Fruit fly (Drosophila melanogaster) whole organism, embryonic: ENCODE results near the gene CG43999.
A peak's percentile ranks its signal among the peaks of the same experiment; 100 is the strongest.

Source experiments
- Antp ChIP-seq: fragments of 200-800 bp; sonication (Bioruptor generic); optimal IDR thresholded peaks from 3 replicates; lab custom pipeline; 2016; ENCODE audit warnings: missing biosample characterization, missing genetic modification characterization
- Bgb ChIP-seq: fragments of 200-800 bp; sonication (Bioruptor generic); IDR thresholded peaks from 2 replicates; pipeline ENCODE4 v1.3.6; 2022; ENCODE audit warnings: missing biosample characterization, missing genetic modification characterization; ENCODE audit not compliant: partially characterized antibody
- CG11456 ChIP-seq: fragments of 200-800 bp; sonication (Bioruptor generic); IDR thresholded peaks from 3 replicates; pipeline ENCODE4 v1.3.6; 2022; ENCODE audit warnings: missing biosample characterization, missing genetic modification characterization
- CG11560 ChIP-seq: fragments of 200-800 bp; sonication (Bioruptor generic); IDR thresholded peaks from 3 replicates; pipeline ENCODE4 v1.3.6; 2022; ENCODE audit warnings: missing biosample characterization, missing genetic modification characterization
- CG12071 ChIP-seq: fragments of 200-800 bp; sonication (Bioruptor generic); optimal IDR thresholded peaks from 3 replicates; lab custom pipeline; 2018; ENCODE audit warnings: missing biosample characterization, mild to moderate bottlenecking, missing genetic modification characterization
- CG12104 ChIP-seq: fragments of 200-800 bp; sonication (Bioruptor generic); optimal IDR thresholded peaks from 3 replicates; lab custom pipeline; 2016; ENCODE audit warnings: missing biosample characterization, missing genetic modification characterization
- CG12659 ChIP-seq: fragments of 200-800 bp; sonication (Bioruptor generic); optimal IDR thresholded peaks from 3 replicates; lab custom pipeline; 2017; ENCODE audit warnings: mild to moderate bottlenecking, missing biosample characterization, missing genetic modification reagents, missing genetic modification characterization
- CG13296 ChIP-seq: fragments of 200-800 bp; sonication (Bioruptor generic); optimal IDR thresholded peaks from 3 replicates; lab custom pipeline; 2018; ENCODE audit warnings: missing biosample characterization, mild to moderate bottlenecking, missing genetic modification characterization
- CG14965 ChIP-seq: fragments of 200-800 bp; sonication (Bioruptor generic); optimal IDR thresholded peaks from 2 replicates; lab custom pipeline; 2016; ENCODE audit warnings: missing biosample characterization, missing genetic modification characterization, borderline replicate concordance
- CG16863 ChIP-seq: fragments of 200-800 bp; sonication (Bioruptor generic); optimal IDR thresholded peaks from 3 replicates; lab custom pipeline; 2016; ENCODE audit warnings: missing biosample characterization, missing genetic modification characterization
- CG17568 ChIP-seq: fragments of 200-800 bp; sonication (Bioruptor generic); optimal IDR thresholded peaks from 2 replicates; lab custom pipeline; 2018; ENCODE audit warnings: missing biosample characterization, mild to moderate bottlenecking, missing genetic modification characterization, moderate library complexity
- CG17802 ChIP-seq: fragments of 200-800 bp; sonication (Bioruptor generic); optimal IDR thresholded peaks from 2 replicates; lab custom pipeline; 2018; ENCODE audit warnings: missing biosample characterization, mild to moderate bottlenecking, missing genetic modification characterization, moderate library complexity
- CG2120 ChIP-seq: fragments of 200-800 bp; sonication (Bioruptor generic); optimal IDR thresholded peaks from 3 replicates; lab custom pipeline; 2016; ENCODE audit warnings: missing biosample characterization, missing genetic modification characterization
- CG34224 ChIP-seq: fragments of 200-800 bp; sonication (Bioruptor generic); IDR thresholded peaks from 3 replicates; pipeline ENCODE4 v1.3.6; 2022; ENCODE audit warnings: missing biosample characterization, missing genetic modification characterization; ENCODE audit not compliant: partially characterized antibody
- CG4282 ChIP-seq: fragments of 200-800 bp; sonication (Bioruptor generic); optimal IDR thresholded peaks from 2 replicates; lab custom pipeline; 2016; ENCODE audit warnings: missing biosample characterization, missing genetic modification characterization
- CG5953 ChIP-seq: fragments of 200-800 bp; sonication (Bioruptor generic); IDR thresholded peaks from 2 replicates; pipeline ENCODE4 v1.3.6; 2022; ENCODE audit warnings: missing biosample characterization, missing genetic modification characterization
- CG7963 ChIP-seq: fragments of 200-800 bp; sonication (Bioruptor generic); IDR thresholded peaks from 3 replicates; pipeline ENCODE4 v1.3.6; 2022; ENCODE audit warnings: missing biosample characterization, missing genetic modification characterization; ENCODE audit not compliant: partially characterized antibody
- CG8281 ChIP-seq: fragments of 200-800 bp; sonication (Bioruptor generic); optimal IDR thresholded peaks from 2 replicates; lab custom pipeline; 2018; ENCODE audit warnings: missing biosample characterization, mild to moderate bottlenecking, missing genetic modification characterization, moderate library complexity
- CG8924 ChIP-seq: fragments of 200-800 bp; optimal IDR thresholded peaks from 3 replicates; lab custom pipeline; 2019; ENCODE audit warnings: missing biosample characterization, mild to moderate bottlenecking, missing genetic modification characterization, moderate library complexity
- CG9609 ChIP-seq: fragments of 200-800 bp; sonication (Bioruptor generic); optimal IDR thresholded peaks from 3 replicates; lab custom pipeline; 2016; ENCODE audit warnings: missing biosample characterization, missing genetic modification characterization
- D ChIP-seq, 2 experiments: fragments of 200-800 bp in 1 of 2; fragments of >200 bp in 1 of 2; sonication (Bioruptor generic) in 1 of 2; optimal IDR thresholded peaks; 2 replicates in 1 of 2; 3 replicates in 1 of 2; lab custom pipeline; 2017; ENCODE audit warnings: mild to moderate bottlenecking in 1 of 2, missing biosample characterization in 1 of 2, missing genetic modification characterization in 1 of 2, missing genetic modification reagents in 1 of 2
- Deaf1 ChIP-seq: fragments of 200-800 bp; optimal IDR thresholded peaks from 3 replicates; lab custom pipeline; 2019; ENCODE audit warnings: missing biosample characterization, mild to moderate bottlenecking, missing genetic modification characterization, moderate library complexity
- Dip3 ChIP-seq: fragments of 200-800 bp; sonication (Bioruptor generic); optimal IDR thresholded peaks from 3 replicates; lab custom pipeline; 2016; ENCODE audit warnings: missing biosample characterization, missing genetic modification characterization
- E2f1 ChIP-seq: fragments of 200-800 bp; sonication (Bioruptor generic); IDR thresholded peaks from 2 replicates; pipeline ENCODE4 v1.3.6; 2022; ENCODE audit warnings: missing biosample characterization, missing genetic modification characterization
- Ets65A ChIP-seq: fragments of 200-800 bp; sonication (Bioruptor generic); peaks from one replicate; lab custom pipeline; 2016; ENCODE audit warnings: missing biosample characterization, missing genetic modification characterization
- Hey ChIP-seq: fragments of 200-800 bp; sonication (Bioruptor generic); optimal IDR thresholded peaks from 3 replicates; lab custom pipeline; 2018; ENCODE audit warnings: missing biosample characterization, mild to moderate bottlenecking, missing genetic modification characterization
- Mes4 ChIP-seq: fragments of 200-800 bp; sonication (Bioruptor generic); optimal IDR thresholded peaks from 2 replicates; lab custom pipeline; 2016; ENCODE audit warnings: missing biosample characterization, missing genetic modification characterization
- Mrtf ChIP-seq: fragments of 200-800 bp; sonication (Bioruptor generic); IDR thresholded peaks from 3 replicates; pipeline ENCODE4 v1.3.6; 2022; ENCODE audit warnings: missing biosample characterization, missing genetic modification characterization
- Oaz ChIP-seq: fragments of 200-800 bp; sonication (Bioruptor generic); IDR thresholded peaks from 2 replicates; pipeline ENCODE4 v1.3.6; 2022; ENCODE audit warnings: missing biosample characterization, missing genetic modification characterization
- abd-A ChIP-seq: fragments of 200-800 bp; sonication (Bioruptor generic); optimal IDR thresholded peaks from 3 replicates; lab custom pipeline; 2019; ENCODE audit warnings: missing biosample characterization, mild to moderate bottlenecking, missing genetic modification characterization, moderate library complexity
- ato ChIP-seq: fragments of 200-800 bp; sonication (Bioruptor generic); IDR thresholded peaks from 2 replicates; pipeline ENCODE4 v1.3.6; 2022; ENCODE audit warnings: missing biosample characterization, missing genetic modification characterization; ENCODE audit not compliant: partially characterized antibody
- bigmax ChIP-seq: fragments of 200-800 bp; sonication (Bioruptor generic); optimal IDR thresholded peaks from 2 replicates; lab custom pipeline; 2018; ENCODE audit warnings: missing biosample characterization, mild to moderate bottlenecking, missing genetic modification characterization
- crp ChIP-seq, 2 experiments: fragments of 200-800 bp; sonication (Bioruptor generic); optimal IDR thresholded peaks; 2 replicates in 1 of 2; 3 replicates in 1 of 2; lab custom pipeline; 2017; ENCODE audit warnings: missing biosample characterization in 2 of 2, missing genetic modification characterization in 2 of 2, mild to moderate bottlenecking in 1 of 2, moderate library complexity in 1 of 2
- dan ChIP-seq: fragments of 200-800 bp; sonication (Bioruptor generic); IDR thresholded peaks from 2 replicates; pipeline ENCODE4 v1.3.6; 2022; ENCODE audit warnings: missing biosample characterization, missing genetic modification characterization
- gfzf ChIP-seq: fragments of 200-800 bp; sonication (Bioruptor generic); optimal IDR thresholded peaks from 2 replicates; lab custom pipeline; 2016; ENCODE audit warnings: missing biosample characterization, mild to moderate bottlenecking, missing genetic modification characterization, moderate library complexity
- grn ChIP-seq: fragments of 200-800 bp; sonication (Bioruptor generic); optimal IDR thresholded peaks from 3 replicates; lab custom pipeline; 2017; ENCODE audit warnings: missing biosample characterization, missing genetic modification characterization
- ken ChIP-seq: fragments of 200-800 bp; sonication (Bioruptor generic); IDR thresholded peaks from 3 replicates; pipeline ENCODE4 v1.3.6; 2022; ENCODE audit warnings: missing biosample characterization, missing genetic modification characterization
- lilli ChIP-seq: fragments of 200-800 bp; sonication (Bioruptor generic); optimal IDR thresholded peaks from 3 replicates; lab custom pipeline; 2016; ENCODE audit warnings: missing biosample characterization, missing genetic modification characterization
- pzg ChIP-seq: fragments of 200-800 bp; sonication (Bioruptor generic); optimal IDR thresholded peaks from 3 replicates; lab custom pipeline; 2018; ENCODE audit warnings: missing biosample characterization, mild to moderate bottlenecking, missing genetic modification characterization, moderate library complexity
- ro ChIP-seq: fragments of 200-800 bp; sonication (Bioruptor generic); IDR thresholded peaks from 2 replicates; pipeline ENCODE4 v1.3.6; 2022; ENCODE audit warnings: missing biosample characterization, missing genetic modification characterization
- scrt ChIP-seq: fragments of 200-800 bp; sonication (Bioruptor generic); optimal IDR thresholded peaks from 2 replicates; lab custom pipeline; 2018; ENCODE audit warnings: missing biosample characterization, mild to moderate bottlenecking, missing genetic modification characterization, moderate library complexity
- sens ChIP-seq: fragments of 200-800 bp; sonication (Bioruptor generic); peaks from one replicate; lab custom pipeline; 2016; ENCODE audit warnings: missing biosample characterization, missing genetic modification characterization
- shn ChIP-seq: fragments of 200-800 bp; sonication (Bioruptor generic); optimal IDR thresholded peaks from 3 replicates; lab custom pipeline; 2016; ENCODE audit warnings: missing biosample characterization, missing genetic modification characterization
- slbo ChIP-seq: fragments of 200-800 bp; sonication (Bioruptor generic); IDR thresholded peaks from 2 replicates; pipeline ENCODE4 v1.3.6; 2022; ENCODE audit warnings: missing biosample characterization, missing genetic modification characterization
- sna ChIP-seq: fragments of 200-800 bp; sonication (Bioruptor generic); IDR thresholded peaks from 2 replicates; pipeline ENCODE4 v1.3.6; 2022; ENCODE audit warnings: missing biosample characterization, missing genetic modification characterization; ENCODE audit not compliant: partially characterized antibody
- sr ChIP-seq: fragments of 200-800 bp; sonication (Bioruptor generic); IDR thresholded peaks from 3 replicates; pipeline ENCODE4 v1.3.6; 2022; ENCODE audit warnings: missing biosample characterization, missing genetic modification characterization
- tna ChIP-seq: fragments of 200-800 bp; sonication (Bioruptor generic); IDR thresholded peaks from 2 replicates; pipeline ENCODE4 v1.3.6; 2022; ENCODE audit warnings: missing biosample characterization, missing genetic modification characterization; ENCODE audit not compliant: partially characterized antibody
- unc-4 ChIP-seq: fragments of 200-800 bp; sonication (Bioruptor generic); IDR thresholded peaks from 2 replicates; pipeline ENCODE4 v1.3.6; 2022; ENCODE audit warnings: missing biosample characterization, missing genetic modification characterization; ENCODE audit not compliant: partially characterized antibody
- unpg ChIP-seq: fragments of 200-800 bp; sonication (Bioruptor generic); optimal IDR thresholded peaks from 3 replicates; lab custom pipeline; 2018; ENCODE audit warnings: missing biosample characterization, mild to moderate bottlenecking, missing genetic modification characterization, moderate library complexity
- zfh1 ChIP-seq: fragments of 200-800 bp; sonication (Bioruptor generic); IDR thresholded peaks from 3 replicates; pipeline ENCODE4 v1.3.6; 2022; ENCODE audit warnings: missing biosample characterization, missing genetic modification characterization

CG43999 gene

DNA sequence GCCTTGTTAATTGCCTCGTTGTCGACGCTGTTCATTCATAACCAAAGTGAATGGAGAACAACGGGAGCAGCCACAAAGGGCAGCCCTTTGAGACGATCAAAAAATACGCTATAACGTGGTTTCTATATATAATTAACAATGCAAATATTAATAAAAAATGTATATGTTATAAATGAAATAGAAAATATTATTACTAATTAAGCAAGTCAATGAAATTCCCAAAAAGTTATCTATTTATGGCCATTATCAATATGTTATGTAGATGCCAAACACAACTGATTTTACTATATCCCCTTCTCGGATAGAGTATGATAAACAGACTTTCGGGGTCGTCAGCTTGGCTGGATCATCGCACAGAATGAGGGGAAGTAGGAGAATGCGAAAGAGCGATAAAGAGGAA lies 40.6 kb upstream of the CG43999 start:
- no peak for TF ChIP-seq Bgb (GFP tag; lab: Robert Waterston, UW)
- TF ChIP-seq crp (GFP tag; optimal IDR thresholded peaks at IDR 0.05; lab: Kevin White, UChicago), result no peak
- no peak for TF ChIP-seq Hey
- TF ChIP-seq sens (GFP tag; lab: Kevin White, UChicago), result peak; percentile 64
- peak; percentile 10 for TF ChIP-seq CG8281 (tag; lab: Kevin White, UChicago)
- TF ChIP-seq grn (GFP tag; lab: Kevin White, UChicago), result no peak
- TF ChIP-seq pzg (GFP tag; lab: Kevin White, UChicago), result no peak
- no peak for TF ChIP-seq CG9609 (GFP tag; lab: Kevin White, UChicago)
- TF ChIP-seq CG13296 (GFP tag; lab: Kevin White, UChicago), result peak; percentile 57
- TF ChIP-seq ro (GFP tag; lab: Robert Waterston, UW), result no peak
- no peak for TF ChIP-seq CG34224 (GFP tag; lab: Robert Waterston, UW)
- no peak for TF ChIP-seq CG17568
- peak; percentile 66 for TF ChIP-seq slbo (GFP tag; lab: Robert Waterston, UW)
- TF ChIP-seq CG11456 (GFP tag; lab: Robert Waterston, UW), result 0 out of 3 replicates have a peak, but pooled peaks have one; percentile 34
- no peak for TF ChIP-seq CG12071
- TF ChIP-seq dan (GFP tag; lab: Robert Waterston, UW), result no peak
- TF ChIP-seq Dip3, result no peak
- no peak for TF ChIP-seq sr (GFP tag; lab: Robert Waterston, UW)
- TF ChIP-seq E2f1 (GFP tag; lab: Robert Waterston, UW), result 0 out of 2 replicates have a peak, but pooled peaks have one; percentile 25
- TF ChIP-seq CG12659 (GFP tag; lab: Kevin White, UChicago), result peak; percentile 53
- no peak for TF ChIP-seq D (optimal IDR thresholded peaks at IDR 0.05; lab: Kevin White, UChicago)
- no peak for TF ChIP-seq D (GFP tag; optimal IDR thresholded peaks at IDR 0.05; lab: Kevin White, UChicago)
- TF ChIP-seq CG16863 (GFP tag; lab: Kevin White, UChicago), result no peak
- TF ChIP-seq lilli (GFP tag; lab: Kevin White, UChicago), result no peak
- peak; percentile 49; the same call in 1 of the 3 replicates for TF ChIP-seq ken (GFP tag; lab: Robert Waterston, UW)
- no peak for TF ChIP-seq unc-4 (GFP tag; lab: Robert Waterston, UW)
- no peak for TF ChIP-seq CG5953 (GFP tag; lab: Robert Waterston, UW)
- no peak for TF ChIP-seq CG14965 (GFP tag; lab: Kevin White, UChicago)
- no peak for TF ChIP-seq CG2120 (GFP tag; lab: Kevin White, UChicago)
- peak; percentile 29; the same call in 2 of the 3 replicates for TF ChIP-seq zfh1
- TF ChIP-seq ato, result no peak
- TF ChIP-seq CG8924, result peak; percentile 54
- no peak; the same call in 1 of the 2 replicates for TF ChIP-seq Oaz (GFP tag; lab: Robert Waterston, UW)
- TF ChIP-seq bigmax (GFP tag; lab: Kevin White, UChicago), result no peak
- TF ChIP-seq sna (GFP tag; lab: Robert Waterston, UW), result no peak
- no peak for TF ChIP-seq CG7963 (GFP tag; lab: Robert Waterston, UW)
- peak; percentile 17 for TF ChIP-seq CG12104
- TF ChIP-seq CG17802 (tag; lab: Kevin White, UChicago), result no peak
- no peak for TF ChIP-seq tna (GFP tag; lab: Robert Waterston, UW)
- TF ChIP-seq Mes4, result no peak
- no peak; the same call in 2 of the 3 replicates for TF ChIP-seq Mrtf (GFP tag; lab: Robert Waterston, UW)
- no peak for TF ChIP-seq CG4282 (GFP tag; lab: Kevin White, UChicago)
- no peak for TF ChIP-seq gfzf (GFP tag; lab: Kevin White, UChicago)
- no peak for TF ChIP-seq Antp (GFP tag; lab: Kevin White, UChicago)
- peak; percentile 20 for TF ChIP-seq abd-A (tag; lab: Kevin White, UChicago)
- TF ChIP-seq scrt (GFP tag; lab: Kevin White, UChicago), result no peak
- TF ChIP-seq CG11560, result no peak
- peak; percentile 61 for TF ChIP-seq unpg
- TF ChIP-seq Deaf1 (tag; lab: Kevin White, UChicago), result peak; percentile 39
- no peak for TF ChIP-seq Ets65A (GFP tag; lab: Kevin White, UChicago)
- TF ChIP-seq shn (GFP tag; lab: Kevin White, UChicago), result no peak
